Fruit fly (Drosophila melanogaster) whole organism, embryonic: ENCODE data around the gene Mon1.

Source experiments
- CG10274 ChIP-seq: fragments of 200-800 bp; sonication (Bioruptor generic); optimal IDR thresholded peaks from 3 replicates; lab custom pipeline; 2017; ENCODE audit warnings: missing biosample characterization, mild to moderate bottlenecking, missing genetic modification characterization
- CG10543 ChIP-seq: fragments of 200-800 bp; sonication (Bioruptor generic); optimal IDR thresholded peaks from 3 replicates; lab custom pipeline; 2017; ENCODE audit warnings: missing biosample characterization, mild to moderate bottlenecking, missing genetic modification characterization, moderate library complexity
- CG14860 ChIP-seq: fragments of 200-800 bp; sonication (Bioruptor generic); IDR thresholded peaks from 3 replicates; pipeline ENCODE4 v1.3.6; 2022; ENCODE audit warnings: missing biosample characterization, missing genetic modification characterization; ENCODE audit not compliant: partially characterized antibody
- CG15073 ChIP-seq: fragments of 200-800 bp; sonication (Bioruptor generic); optimal IDR thresholded peaks from 2 replicates; lab custom pipeline; 2016; ENCODE audit warnings: missing biosample characterization, missing genetic modification characterization
- CG1602 ChIP-seq: fragments of 200-800 bp; sonication (Bioruptor generic); optimal IDR thresholded peaks from 3 replicates; lab custom pipeline; 2016; ENCODE audit warnings: missing biosample characterization, missing genetic modification characterization
- CG1603 ChIP-seq: fragments of 200-800 bp; sonication (Bioruptor generic); optimal IDR thresholded peaks from 2 replicates; lab custom pipeline; 2019; ENCODE audit warnings: missing biosample characterization, mild to moderate bottlenecking, missing genetic modification characterization, moderate library complexity
- CG16815 ChIP-seq: fragments of 200-800 bp; sonication (Bioruptor generic); optimal IDR thresholded peaks from 3 replicates; lab custom pipeline; 2017; ENCODE audit warnings: missing biosample characterization, mild to moderate bottlenecking, missing genetic modification characterization
- CG18011 ChIP-seq: fragments of 200-800 bp; sonication (Bioruptor generic); optimal IDR thresholded peaks from 2 replicates; lab custom pipeline; 2017; ENCODE audit warnings: missing biosample characterization, missing genetic modification characterization, mild to moderate bottlenecking, moderate library complexity, missing genotype
- CG33213 ChIP-seq: fragments of 200-800 bp; sonication (Bioruptor generic); optimal IDR thresholded peaks from 3 replicates; lab custom pipeline; 2016; ENCODE audit warnings: missing biosample characterization, missing genetic modification characterization
- CG34422 ChIP-seq: fragments of 200-800 bp; sonication (Bioruptor generic); IDR thresholded peaks from 3 replicates; pipeline ENCODE4 v1.3.6; 2022; ENCODE audit warnings: missing biosample characterization, missing genetic modification characterization
- CG6654 ChIP-seq: fragments of 200-800 bp; sonication (Bioruptor generic); optimal IDR thresholded peaks from 2 replicates; lab custom pipeline; 2017; ENCODE audit warnings: missing biosample characterization, mild to moderate bottlenecking, missing genetic modification characterization
- CG6765 ChIP-seq: fragments of 200-800 bp; sonication (Bioruptor generic); optimal IDR thresholded peaks from 3 replicates; lab custom pipeline; 2017; ENCODE audit warnings: missing biosample characterization, mild to moderate bottlenecking, missing genetic modification characterization
- CG7372 ChIP-seq: fragments of 200-800 bp; sonication (Bioruptor generic); IDR thresholded peaks from 2 replicates; pipeline ENCODE4 v1.3.6; 2022; ENCODE audit warnings: missing biosample characterization, missing genetic modification characterization
- CG9609 ChIP-seq: fragments of 200-800 bp; sonication (Bioruptor generic); optimal IDR thresholded peaks from 3 replicates; lab custom pipeline; 2016; ENCODE audit warnings: missing biosample characterization, missing genetic modification characterization
- CG9876 ChIP-seq: fragments of 200-800 bp; sonication (Bioruptor generic); optimal IDR thresholded peaks from 2 replicates; lab custom pipeline; 2016; ENCODE audit warnings: missing biosample characterization, missing genetic modification characterization
- Dip2 ChIP-seq: fragments of 200-800 bp; sonication (Bioruptor generic); IDR thresholded peaks from 2 replicates; pipeline ENCODE4 v1.3.6; 2022; ENCODE audit warnings: missing biosample characterization, missing genetic modification characterization
- Drgx ChIP-seq: fragments of 200-800 bp; sonication (Bioruptor generic); IDR thresholded peaks from 2 replicates; pipeline ENCODE4 v1.3.6; 2022; ENCODE audit warnings: missing biosample characterization, missing genetic modification characterization
- Fer2 ChIP-seq: fragments of 200-800 bp; sonication (Bioruptor generic); optimal IDR thresholded peaks from 2 replicates; lab custom pipeline; 2018; ENCODE audit warnings: missing biosample characterization, mild to moderate bottlenecking, missing genetic modification characterization, moderate library complexity
- HLH3B ChIP-seq: fragments of 200-800 bp; sonication (Bioruptor generic); IDR thresholded peaks from 2 replicates; pipeline ENCODE4 v1.3.6; 2022; ENCODE audit warnings: missing biosample characterization, missing genetic modification characterization
- Hmx ChIP-seq: fragments of 200-800 bp; sonication (Bioruptor generic); optimal IDR thresholded peaks from 2 replicates; lab custom pipeline; 2016; ENCODE audit warnings: missing biosample characterization, missing genetic modification characterization
- Lim3 ChIP-seq: fragments of 200-800 bp; sonication (Bioruptor generic); IDR thresholded peaks from 2 replicates; pipeline ENCODE4 v1.3.6; 2022; ENCODE audit warnings: missing biosample characterization, missing genetic modification characterization
- MTF-1 ChIP-seq: fragments of 200-800 bp; sonication (Bioruptor generic); optimal IDR thresholded peaks from 2 replicates; lab custom pipeline; 2018; ENCODE audit warnings: missing biosample characterization, mild to moderate bottlenecking, missing genetic modification characterization, borderline replicate concordance
- Meics ChIP-seq: fragments of 200-800 bp; sonication (Bioruptor generic); optimal IDR thresholded peaks from 2 replicates; lab custom pipeline; 2017; ENCODE audit warnings: missing biosample characterization, mild to moderate bottlenecking, missing genetic modification characterization
- Mrtf ChIP-seq: fragments of 200-800 bp; sonication (Bioruptor generic); IDR thresholded peaks from 3 replicates; pipeline ENCODE4 v1.3.6; 2022; ENCODE audit warnings: missing biosample characterization, missing genetic modification characterization
- Nf-YC ChIP-seq: fragments of 200-800 bp; optimal IDR thresholded peaks from 3 replicates; lab custom pipeline; 2019; ENCODE audit warnings: missing biosample characterization, mild to moderate bottlenecking, missing genetic modification characterization, moderate library complexity
- Rfx ChIP-seq: fragments of 200-800 bp; sonication (Bioruptor generic); IDR thresholded peaks from 2 replicates; pipeline ENCODE4 v1.3.6; 2022; ENCODE audit warnings: missing biosample characterization, missing genetic modification characterization
- Ssrp ChIP-seq: fragments of 200-800 bp; sonication (Bioruptor generic); optimal IDR thresholded peaks from 2 replicates; lab custom pipeline; 2018; ENCODE audit warnings: missing biosample characterization, mild to moderate bottlenecking, missing genetic modification characterization, moderate library complexity
- Trl ChIP-seq, 3 experiments: fragments of >200 bp in 2 of 3; fragments of 200-800 bp in 1 of 3; sonication (Bioruptor generic) in 1 of 3; optimal IDR thresholded peaks; 2 replicates in 1 of 3; 3 replicates in 2 of 3; lab custom pipeline; 2016 to 2017; ENCODE audit warnings: missing biosample characterization in 1 of 3, missing genetic modification characterization in 1 of 3
- ara ChIP-seq: fragments of 200-800 bp; sonication (Bioruptor generic); IDR thresholded peaks from 2 replicates; pipeline ENCODE4 v1.3.6; 2022; ENCODE audit warnings: missing biosample characterization, missing genetic modification characterization
- bbx ChIP-seq: fragments of 200-800 bp; sonication (Bioruptor generic); IDR thresholded peaks from 2 replicates; pipeline ENCODE4 v1.3.6; 2022; ENCODE audit warnings: missing biosample characterization, missing genetic modification characterization; ENCODE audit not compliant: partially characterized antibody
- bsh ChIP-seq, 2 experiments: fragments of 200-800 bp; sonication (Bioruptor generic); optimal IDR thresholded peaks; 2 replicates each; lab custom pipeline; 2017 to 2018; ENCODE audit warnings: mild to moderate bottlenecking in 2 of 2, missing biosample characterization in 2 of 2, missing genetic modification characterization in 2 of 2, moderate library complexity in 1 of 2
- cato ChIP-seq: fragments of 200-800 bp; sonication (Bioruptor generic); optimal IDR thresholded peaks from 2 replicates; lab custom pipeline; 2016; ENCODE audit warnings: missing biosample characterization, missing genetic modification characterization, borderline replicate concordance
- cg ChIP-seq: fragments of 200-800 bp; sonication (Bioruptor generic); optimal IDR thresholded peaks from 3 replicates; lab custom pipeline; 2019; ENCODE audit warnings: missing biosample characterization, mild to moderate bottlenecking, missing genetic modification characterization, moderate library complexity
- croc ChIP-seq: fragments of 200-800 bp; sonication (Bioruptor generic); conservative IDR thresholded peaks from 3 replicates; pipeline ENCODE4 v1.3.6; 2022; ENCODE audit warnings: missing biosample characterization, missing genetic modification characterization
- exex ChIP-seq: fragments of 200-800 bp; sonication (Bioruptor generic); optimal IDR thresholded peaks from 4 replicates; lab custom pipeline; 2018; ENCODE audit warnings: missing biosample characterization, mild to moderate bottlenecking, missing genetic modification characterization, moderate library complexity
- gt ChIP-seq: fragments of 200-800 bp; sonication (Bioruptor generic); IDR thresholded peaks from 2 replicates; pipeline ENCODE4 v1.3.6; 2022; ENCODE audit warnings: missing biosample characterization, missing genetic modification characterization
- her ChIP-seq: fragments of 200-800 bp; sonication (Bioruptor generic); optimal IDR thresholded peaks from 2 replicates; lab custom pipeline; 2016; ENCODE audit warnings: missing biosample characterization, missing genetic modification characterization
- hth ChIP-seq: fragments of >200 bp; optimal IDR thresholded peaks from 2 replicates; lab custom pipeline; 2017; ENCODE audit warnings: inconsistent platforms
- lilli ChIP-seq: fragments of 200-800 bp; sonication (Bioruptor generic); optimal IDR thresholded peaks from 3 replicates; lab custom pipeline; 2016; ENCODE audit warnings: missing biosample characterization, missing genetic modification characterization
- lov ChIP-seq, 2 experiments: fragments of 200-800 bp in 1 of 2; fragments of >200 bp in 1 of 2; sonication (Bioruptor generic) in 1 of 2; IDR thresholded peaks in 1 of 2; optimal IDR thresholded peaks in 1 of 2; 2 replicates in 1 of 2; 3 replicates in 1 of 2; pipeline versions ENCODE4 v1.3.6 to Lab custom; 2017 to 2022; ENCODE audit warnings: missing biosample characterization in 1 of 2, missing genetic modification characterization in 1 of 2
- nmo ChIP-seq: fragments of 200-800 bp; sonication (Bioruptor generic); optimal IDR thresholded peaks from 2 replicates; lab custom pipeline; 2018; ENCODE audit warnings: missing biosample characterization, mild to moderate bottlenecking, missing genetic modification characterization, moderate library complexity
- odd ChIP-seq: fragments of 200-800 bp; sonication (Bioruptor generic); optimal IDR thresholded peaks from 2 replicates; lab custom pipeline; 2017; ENCODE audit warnings: missing biosample characterization, mild to moderate bottlenecking, missing genetic modification characterization
- p53 ChIP-seq: fragments of 200-800 bp; sonication (Bioruptor generic); optimal IDR thresholded peaks from 2 replicates; lab custom pipeline; 2016; ENCODE audit warnings: missing biosample characterization, missing genetic modification characterization
- pb ChIP-seq: fragments of 200-800 bp; sonication (Bioruptor generic); optimal IDR thresholded peaks from 3 replicates; lab custom pipeline; 2016; ENCODE audit warnings: missing biosample characterization, missing genetic modification characterization
- ranshi ChIP-seq: fragments of 200-800 bp; sonication (Bioruptor generic); IDR thresholded peaks from 2 replicates; pipeline ENCODE4 v1.3.6; 2022; ENCODE audit warnings: missing biosample characterization, missing genetic modification characterization
- rib ChIP-seq: fragments of 200-800 bp; sonication (Bioruptor generic); IDR thresholded peaks from 2 replicates; pipeline ENCODE4 v1.3.6; 2022; ENCODE audit warnings: missing biosample characterization, missing genetic modification characterization
- sens-2 ChIP-seq: fragments of 200-800 bp; sonication (Bioruptor generic); IDR thresholded peaks from 2 replicates; pipeline ENCODE4 v1.3.6; 2022; ENCODE audit warnings: missing biosample characterization, missing genetic modification characterization
- trem ChIP-seq: fragments of 200-800 bp; optimal IDR thresholded peaks from 3 replicates; lab custom pipeline; 2019; ENCODE audit warnings: missing biosample characterization, mild to moderate bottlenecking, missing genetic modification characterization, moderate library complexity
- twi ChIP-seq: fragments of 200-800 bp; optimal IDR thresholded peaks from 2 replicates; lab custom pipeline; 2019; ENCODE audit warnings: missing biosample characterization, mild to moderate bottlenecking, missing genetic modification characterization, moderate library complexity
- vvl ChIP-seq: fragments of 200-800 bp; sonication (Bioruptor generic); IDR thresholded peaks from 2 replicates; pipeline ENCODE4 v1.3.6; 2022; ENCODE audit warnings: missing biosample characterization, missing genetic modification characterization

The Mon1 gene

DNA sequence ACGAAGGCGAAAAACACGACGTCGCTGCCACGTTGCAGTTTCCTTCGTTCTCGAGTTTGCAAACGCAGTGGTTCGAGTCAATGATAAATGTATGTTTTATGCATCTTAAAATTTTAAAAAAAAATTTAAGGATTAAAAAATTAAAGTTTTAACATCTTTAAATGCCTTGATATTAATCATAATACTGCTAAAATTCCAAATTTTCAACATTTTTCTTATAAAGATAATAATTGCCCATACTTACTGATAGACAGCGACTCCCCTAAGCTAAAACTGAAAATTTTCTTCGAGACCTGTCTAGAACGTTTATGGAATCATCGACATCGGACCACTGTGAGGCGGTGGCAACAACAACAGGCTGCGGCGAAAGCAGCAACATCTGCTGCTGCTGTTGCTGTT lies 29.1 kb upstream of the Mon1 start (continued):
- TF ChIP-seq Ssrp (peak; percentile 41), rib (GFP tag; lab: Robert Waterston, UW) (peak; percentile 20; the same call in 1 of the 2 replicates), Mrtf (peak; percentile 55; the same call in 1 of the 3 replicates), ara (GFP tag; lab: Robert Waterston, UW) (peak; percentile 57; the same call in 1 of the 2 replicates), gt (GFP tag; lab: Robert Waterston, UW) (no peak), Hmx (GFP tag; lab: Kevin White, UChicago) (no peak), bsh (GFP tag; optimal IDR thresholded peaks at IDR 0.05; lab: Kevin White, UChicago) (peak; percentile 49 to 56), Rfx (GFP tag; lab: Robert Waterston, UW) (peak; percentile 72), CG16815 (GFP tag; lab: Kevin White, UChicago) (peak; percentile 42), CG7372 (GFP tag; lab: Robert Waterston, UW) (peak; percentile 75), CG15073 (GFP tag; lab: Kevin White, UChicago) (no peak), CG10543 (GFP tag; lab: Kevin White, UChicago) (peak; percentile 19), Trl (optimal IDR thresholded peaks at IDR 0.05; lab: Kevin White, UChicago) (no peak), Trl (GFP tag; optimal IDR thresholded peaks at IDR 0.05; lab: Kevin White, UChicago) (peak; percentile 50), sens-2 (GFP tag; lab: Robert Waterston, UW) (no peak), Meics (GFP tag; lab: Kevin White, UChicago) (peak; percentile 85), CG14860 (GFP tag; lab: Robert Waterston, UW) (no peak), bbx (no peak), Drgx (GFP tag; lab: Robert Waterston, UW) (peak; percentile 70), CG33213 (GFP tag; lab: Kevin White, UChicago) (peak; percentile 10), CG6765 (GFP tag; lab: Kevin White, UChicago) (peak; percentile 62), hth (lab: Kevin White, UChicago) (no peak), vvl (GFP tag; lab: Robert Waterston, UW) (peak; percentile 65), HLH3B (peak; percentile 31; the same call in 1 of the 2 replicates), pb (GFP tag; lab: Kevin White, UChicago) (no peak), ranshi (GFP tag; lab: Robert Waterston, UW) (peak; percentile 59), odd (GFP tag; lab: Kevin White, UChicago) (peak; percentile 67), cato (GFP tag; lab: Kevin White, UChicago) (no peak), Nf-YC (peak; percentile 38), Dip2 (GFP tag; lab: Robert Waterston, UW) (0 out of 2 replicates have a peak, but pooled peaks have one; percentile 28), Lim3 (GFP tag; lab: Robert Waterston, UW) (peak; percentile 31; the same call in 1 of the 2 replicates), cg (GFP tag; lab: Kevin White, UChicago) (no peak), CG1602 (GFP tag; lab: Kevin White, UChicago) (no peak), MTF-1 (GFP tag; lab: Kevin White, UChicago) (no peak), CG18011 (GFP tag; lab: Kevin White, UChicago) (no peak), CG9609 (GFP tag; lab: Kevin White, UChicago) (no peak), nmo (GFP tag; lab: Kevin White, UChicago) (peak; percentile 67), CG9876 (no peak), CG34422 (GFP tag; lab: Robert Waterston, UW) (no peak; the same call in 2 of the 3 replicates), trem (tag; lab: Kevin White, UChicago) (no peak), CG6654 (GFP tag; lab: Kevin White, UChicago) (peak; percentile 18), CG10274 (GFP tag; lab: Kevin White, UChicago) (peak; percentile 5), her (GFP tag; lab: Kevin White, UChicago) (no peak), lov (optimal IDR thresholded peaks at IDR 0.05; lab: Kevin White, UChicago) (no peak), lov (GFP tag; IDR thresholded peaks at IDR 0.05; lab: Robert Waterston, UW) (no peak), lilli (GFP tag; lab: Kevin White, UChicago) (peak; percentile 64), p53 (GFP tag; lab: Kevin White, UChicago) (no peak), exex (tag; lab: Kevin White, UChicago) (peak; percentile 27), croc (GFP tag; lab: Robert Waterston, UW) (peak; percentile 37; the same call in 2 of the 3 replicates), Fer2 (peak; percentile 31), CG1603 (no peak), twi (tag; lab: Kevin White, UChicago) (peak; percentile 45)
